Worm (Caenorhabditis elegans) whole organism, L2 larva: ENCODE measurements around the gene Y57G11B.2.

Source experiments
- F13H6.1 ChIP-seq: sonication (generic microtip); optimal IDR thresholded peaks from 2 replicates; lab custom pipeline; 2016; ENCODE audit warnings: missing genetic modification characterization, missing compliant biosample characterization
- Y55F3AM.14 ChIP-seq: fragments of 200-800 bp; sonication (Bioruptor generic); optimal IDR thresholded peaks from 2 replicates; lab custom pipeline; 2018; ENCODE audit warnings: mild to moderate bottlenecking, missing genetic modification characterization, missing compliant biosample characterization
- alr-1 ChIP-seq: fragments of 150-350 bp; optimal IDR thresholded peaks from 2 replicates; lab custom pipeline; 2014; ENCODE audit warnings: missing biosample characterization, missing genetic modification characterization
- aly-2 ChIP-seq: fragments of 150-350 bp; optimal IDR thresholded peaks from 2 replicates; lab custom pipeline; 2014; ENCODE audit warnings: missing biosample characterization, missing genetic modification characterization
- blmp-1 ChIP-seq: sonication (generic microtip); optimal IDR thresholded peaks from 2 replicates; lab custom pipeline; 2017; ENCODE audit warnings: missing genetic modification characterization, mild to moderate bottlenecking, missing compliant biosample characterization, antibody characterized with exemption, moderate library complexity; ENCODE audit not compliant: insufficient read depth
- ceh-16 ChIP-seq: fragments of 150-350 bp; optimal IDR thresholded peaks from 2 replicates; lab custom pipeline; 2014; ENCODE audit warnings: missing biosample characterization, missing genetic modification characterization
- crh-2 ChIP-seq: sonication (generic microtip); optimal IDR thresholded peaks from 2 replicates; lab custom pipeline; 2017; ENCODE audit warnings: missing biosample characterization, missing genetic modification characterization
- egl-27 ChIP-seq: sonication (generic microtip); optimal IDR thresholded peaks from 3 replicates; lab custom pipeline; 2017; ENCODE audit warnings: missing biosample characterization, missing genetic modification reagents, missing genetic modification characterization
- elt-3 ChIP-seq: sonication (generic microtip); optimal IDR thresholded peaks from 2 replicates; lab custom pipeline; 2017; ENCODE audit warnings: missing biosample characterization, missing genetic modification characterization
- lin-11 ChIP-seq: fragments of 150-350 bp; sonication (generic microtip); optimal IDR thresholded peaks from 2 replicates; lab custom pipeline; 2014; ENCODE audit warnings: missing biosample characterization, missing genetic modification characterization, inconsistent platforms, mixed read lengths
- lin-39 ChIP-seq: fragments of 150-350 bp; optimal IDR thresholded peaks from 2 replicates; lab custom pipeline; 2014; ENCODE audit warnings: missing biosample characterization, missing genetic modification reagents, missing genetic modification characterization
- lsy-2 ChIP-seq, 2 experiments: fragments of 150-350 bp in 1 of 2; sonication (generic microtip) in 1 of 2; optimal IDR thresholded peaks; 2 replicates each; lab custom pipeline; 2014 to 2017; ENCODE audit warnings: missing biosample characterization in 2 of 2, missing genetic modification characterization in 2 of 2
- mbf-1 ChIP-seq: sonication (generic microtip); optimal IDR thresholded peaks from 2 replicates; lab custom pipeline; 2017; ENCODE audit warnings: missing biosample characterization, missing genetic modification characterization
- nhr-21 ChIP-seq: fragments of 150-350 bp; optimal IDR thresholded peaks from 2 replicates; lab custom pipeline; 2014; ENCODE audit warnings: missing biosample characterization, missing genetic modification characterization
- sem-4 ChIP-seq: fragments of 150-350 bp; optimal IDR thresholded peaks from 2 replicates; lab custom pipeline; 2014; ENCODE audit warnings: missing biosample characterization, missing genetic modification reagents, missing genetic modification characterization
- ztf-1 ChIP-seq: fragments of 200-800 bp; sonication (Bioruptor generic); conservative IDR thresholded peaks from 2 replicates; pipeline ENCODE4 v1.3.6; 2022; ENCODE audit warnings: missing genetic modification characterization, missing compliant biosample characterization
- ztf-4 ChIP-seq: fragments of 150-350 bp; optimal IDR thresholded peaks from 2 replicates; lab custom pipeline; 2014; ENCODE audit warnings: missing biosample characterization, missing genetic modification characterization

Gene Y57G11B.2

ce11 chrIV:14616303-14616702 is 51.1 kb downstream of the Y57G11B.2 start, which contains the start of gene dmd-6:
Gene dmd-6 (plus strand): TSS chrIV:14616603.
- TF ChIP-seq alr-1 (tag; lab: Kevin White, UChicago) (no peak), elt-3 (tag; lab: Kevin White, UChicago) (no peak), Y55F3AM.14 (GFP tag; lab: Kevin White, UChicago) (no peak), ceh-16 (tag; lab: Kevin White, UChicago) (no peak), blmp-1 (tag; lab: Kevin White, UChicago) (no peak), lin-39 (no peak), ztf-1 (GFP tag; lab: Robert Waterston, UW) (no peak), lsy-2 (tag; optimal IDR thresholded peaks at IDR 0.05; lab: Kevin White, UChicago) (no peak), ztf-4 (tag; lab: Kevin White, UChicago) (no peak), egl-27 (no peak), crh-2 (tag; lab: Kevin White, UChicago) (no peak), mbf-1 (tag; lab: Kevin White, UChicago) (no peak), nhr-21 (no peak), lin-11 (tag; lab: Kevin White, UChicago) (no peak), F13H6.1 (tag; lab: Kevin White, UChicago) (no peak), sem-4 (tag; lab: Kevin White, UChicago) (no peak), aly-2 (no peak)
